Fruit fly (Drosophila melanogaster) whole organism, wandering third instar larva: ENCODE data around the gene CG3726.

Source experiments
- Abd-B ChIP-seq: fragments of >200 bp; optimal IDR thresholded peaks from 2 replicates; lab custom pipeline; 2017; ENCODE audit warnings: missing biosample characterization, missing genetic modification characterization
- CG32264 ChIP-seq: fragments of 200-800 bp; sonication (Bioruptor generic); optimal IDR thresholded peaks from 2 replicates; lab custom pipeline; 2016; ENCODE audit warnings: missing biosample characterization, missing genetic modification characterization
- CrebA ChIP-seq: fragments of 200-800 bp; sonication (Bioruptor generic); optimal IDR thresholded peaks from 2 replicates; lab custom pipeline; 2016; ENCODE audit warnings: missing biosample characterization, mild to moderate bottlenecking, missing genetic modification characterization, borderline replicate concordance
- Dfd ChIP-seq: fragments of >200 bp; optimal IDR thresholded peaks from 2 replicates; lab custom pipeline; 2017; ENCODE audit warnings: missing biosample characterization, missing genetic modification characterization
- GATAd ChIP-seq: sonication (Bioruptor generic); optimal IDR thresholded peaks from 2 replicates; lab custom pipeline; 2016; ENCODE audit warnings: missing biosample characterization, missing genetic modification characterization
- HLH106 ChIP-seq: fragments of 200-800 bp; optimal IDR thresholded peaks from 3 replicates; lab custom pipeline; 2019; ENCODE audit warnings: missing biosample characterization, mild to moderate bottlenecking, missing genetic modification characterization, moderate library complexity
- Hnf4 ChIP-seq: fragments of 200-800 bp; sonication (Bioruptor generic); optimal IDR thresholded peaks from 2 replicates; lab custom pipeline; 2016; ENCODE audit warnings: missing biosample characterization, mild to moderate bottlenecking, missing genetic modification characterization
- Hr78 ChIP-seq: fragments of >200 bp; optimal IDR thresholded peaks from 2 replicates; lab custom pipeline; 2017; ENCODE audit warnings: missing biosample characterization, missing genetic modification characterization
- Hr83 ChIP-seq: fragments of 200-300 bp; sonication (Bioruptor generic); optimal IDR thresholded peaks from 2 replicates; lab custom pipeline; 2016; ENCODE audit warnings: missing biosample characterization, mild to moderate bottlenecking, missing genetic modification characterization, moderate library complexity; ENCODE audit not compliant: poor library complexity, severe bottlenecking
- Jra ChIP-seq: sonication (Bioruptor generic); optimal IDR thresholded peaks from 2 replicates; lab custom pipeline; 2016; ENCODE audit warnings: missing biosample characterization, missing genetic modification characterization
- Mio ChIP-seq: sonication (Bioruptor generic); optimal IDR thresholded peaks from 2 replicates; lab custom pipeline; 2016; ENCODE audit warnings: missing biosample characterization, missing genetic modification characterization
- Myc ChIP-seq: fragments of >200 bp; optimal IDR thresholded peaks from 2 replicates; lab custom pipeline; 2017
- N ChIP-seq: fragments of >200 bp; optimal IDR thresholded peaks from 2 replicates; lab custom pipeline; 2018; ENCODE audit warnings: missing biosample characterization, missing external identifiers, missing genetic modification characterization
- OdsH ChIP-seq: fragments of 200-800 bp; sonication (Bioruptor generic); optimal IDR thresholded peaks from 2 replicates; lab custom pipeline; 2016; ENCODE audit warnings: missing biosample characterization, mild to moderate bottlenecking, missing genetic modification characterization
- Sp1 ChIP-seq: fragments of 200-800 bp; sonication (Bioruptor generic); optimal IDR thresholded peaks from 3 replicates; lab custom pipeline; 2019; ENCODE audit warnings: missing biosample characterization, mild to moderate bottlenecking, missing genetic modification characterization, moderate library complexity
- Vsx2 ChIP-seq: fragments of 200-300, 225-300 bp; sonication (Bioruptor generic); optimal IDR thresholded peaks from 2 replicates; lab custom pipeline; 2018; ENCODE audit warnings: missing biosample characterization, missing genetic modification characterization; ENCODE audit not compliant: partially characterized antibody
- br ChIP-seq: fragments of 200-800 bp; sonication (Bioruptor generic); optimal IDR thresholded peaks from 2 replicates; lab custom pipeline; 2016; ENCODE audit warnings: missing biosample characterization, missing genetic modification characterization
- brk ChIP-seq: fragments of 200-800 bp; sonication (Bioruptor generic); optimal IDR thresholded peaks from 2 replicates; lab custom pipeline; 2016; ENCODE audit warnings: missing biosample characterization, mild to moderate bottlenecking, missing genetic modification characterization
- dl ChIP-seq, 2 experiments: fragments of 175-275, 200-275 bp in 1 of 2; fragments of 200-275 bp in 1 of 2; sonication (Bioruptor generic); optimal IDR thresholded peaks; lab custom pipeline; 2018; ENCODE audit warnings: mild to moderate bottlenecking in 2 of 2, missing biosample characterization in 2 of 2, missing genetic modification characterization in 2 of 2, moderate library complexity in 2 of 2; ENCODE audit not compliant: partially characterized antibody in 2 of 2, insufficient read depth in 1 of 2
- dsf ChIP-seq: sonication (Bioruptor generic); optimal IDR thresholded peaks from 2 replicates; lab custom pipeline; 2016; ENCODE audit warnings: missing biosample characterization, missing genetic modification characterization, borderline replicate concordance
- h ChIP-seq: fragments of 200-800 bp; sonication (Bioruptor generic); optimal IDR thresholded peaks from 3 replicates; lab custom pipeline; 2016; ENCODE audit warnings: missing biosample characterization, mild to moderate bottlenecking, missing genetic modification characterization
- jim ChIP-seq: fragments of 175-275, 200-325 bp; sonication (Bioruptor generic); optimal IDR thresholded peaks from 2 replicates; lab custom pipeline; 2016; ENCODE audit warnings: missing biosample characterization, mild to moderate bottlenecking, missing genetic modification characterization
- lola ChIP-seq: fragments of >200 bp; optimal IDR thresholded peaks from 2 replicates; lab custom pipeline; 2017; ENCODE audit warnings: missing biosample characterization, missing genetic modification characterization
- pan ChIP-seq: fragments of >200 bp; optimal IDR thresholded peaks from 2 replicates; lab custom pipeline; 2017
- psq ChIP-seq: fragments of 200-800 bp; sonication (Bioruptor generic); optimal IDR thresholded peaks from 3 replicates; lab custom pipeline; 2017; ENCODE audit warnings: missing biosample characterization, mild to moderate bottlenecking, missing genetic modification characterization, moderate library complexity
- sage ChIP-seq: fragments of 200-800 bp; sonication (Bioruptor generic); optimal IDR thresholded peaks from 2 replicates; lab custom pipeline; 2016; ENCODE audit warnings: missing biosample characterization, mild to moderate bottlenecking, missing genetic modification characterization
- sv ChIP-seq: fragments of 200-800 bp; sonication (Bioruptor generic); optimal IDR thresholded peaks from 3 replicates; lab custom pipeline; 2016; ENCODE audit warnings: missing biosample characterization, missing genetic modification characterization
- usp ChIP-seq: fragments of >200 bp; optimal IDR thresholded peaks from 2 replicates; lab custom pipeline; 2017; ENCODE audit warnings: missing biosample characterization, missing genetic modification characterization
- woc ChIP-seq: sonication (Bioruptor generic); optimal IDR thresholded peaks from 2 replicates; lab custom pipeline; 2016; ENCODE audit warnings: missing biosample characterization, mild to moderate bottlenecking, missing genetic modification characterization

Gene CG3726

dm6 chrX:5883394-5883793 is 33.5 kb upstream of the CG3726 start (continued):
- no peak for TF ChIP-seq jim (GFP tag; lab: Kevin White, UChicago)
- TF ChIP-seq, all 38 proteins: peak for 10

DNA sequence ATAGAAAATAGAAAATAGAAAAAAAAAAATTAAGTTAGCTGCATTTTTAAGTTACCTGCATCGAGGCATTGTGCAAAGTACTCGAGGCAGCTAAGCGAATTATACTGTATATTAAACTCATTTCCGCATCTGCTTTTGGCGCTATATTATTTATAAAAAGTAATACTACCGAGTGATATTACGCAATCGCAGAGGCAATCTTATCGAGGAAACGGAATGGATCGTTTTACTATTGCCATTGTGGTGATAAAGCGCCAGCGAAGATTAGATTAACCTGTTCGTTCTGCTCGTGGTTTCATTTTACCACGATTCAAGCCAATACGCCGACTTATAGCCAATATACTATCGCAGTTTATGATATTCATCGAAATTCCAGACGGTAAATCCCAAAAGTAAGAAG is 32.6 kb upstream of the CG3726 start:
- no peak for TF ChIP-seq Dfd (GFP tag; lab: Kevin White, UChicago)
- TF ChIP-seq CrebA (GFP tag; lab: Kevin White, UChicago) = no peak
- no peak for TF ChIP-seq sage
- TF ChIP-seq woc = no peak
- no peak for TF ChIP-seq dl (GFP tag; optimal IDR thresholded peaks at IDR 0.05; lab: Kevin White, UChicago; ENCODE audit: insufficient read depth in 1 of 2, partially characterized antibody in 2 of 2)
- TF ChIP-seq, all 38 proteins: peak for 0

dm6 chrX:5884887-5885286 is 32.0 kb upstream of the CG3726 start:
- TF ChIP-seq Vsx2 (GFP tag; lab: Kevin White, UChicago) = no peak
- TF ChIP-seq dl (GFP tag; optimal IDR thresholded peaks at IDR 0.05; lab: Kevin White, UChicago; ENCODE audit: insufficient read depth in 1 of 2, partially characterized antibody in 2 of 2) = no peak

dm6 chrX:5885521-5885920 is 31.4 kb upstream of the CG3726 start:
- no peak for TF ChIP-seq dsf (GFP tag; lab: Kevin White, UChicago)
- no peak for TF ChIP-seq CG32264 (GFP tag; lab: Kevin White, UChicago)
- TF ChIP-seq usp (GFP tag; lab: Kevin White, UChicago) = no peak
- no peak for TF ChIP-seq Jra (GFP tag; lab: Kevin White, UChicago)
- no peak for TF ChIP-seq sage
- TF ChIP-seq Hr83 (GFP tag; lab: Kevin White, UChicago) = no peak
- no peak for TF ChIP-seq GATAd (GFP tag; lab: Kevin White, UChicago)
- no peak for TF ChIP-seq h (GFP tag; lab: Kevin White, UChicago)
- TF ChIP-seq Myc (lab: Kevin White, UChicago) = no peak
- TF ChIP-seq sv (GFP tag; lab: Kevin White, UChicago) = no peak
- TF ChIP-seq Hnf4 (GFP tag; lab: Kevin White, UChicago) = no peak
- TF ChIP-seq pan (lab: Kevin White, UChicago) = no peak
- TF ChIP-seq N (GFP tag; lab: Kevin White, UChicago) = no peak
- no peak for TF ChIP-seq Vsx2 (GFP tag; lab: Kevin White, UChicago)
- no peak for TF ChIP-seq OdsH (GFP tag; lab: Kevin White, UChicago)
- no peak for TF ChIP-seq Mio (GFP tag; lab: Kevin White, UChicago)
- no peak for TF ChIP-seq brk (GFP tag; lab: Kevin White, UChicago)
- TF ChIP-seq Hr78 (GFP tag; lab: Kevin White, UChicago) = no peak
- TF ChIP-seq psq (GFP tag; lab: Kevin White, UChicago) = no peak
- TF ChIP-seq HLH106 (tag; lab: Kevin White, UChicago) = no peak

- TF ChIP-seq lola (GFP tag; lab: Kevin White, UChicago) (no peak), h (GFP tag; lab: Kevin White, UChicago) (no peak), jim (GFP tag; lab: Kevin White, UChicago) (no peak), GATAd (GFP tag; lab: Kevin White, UChicago) (no peak), CG32264 (GFP tag; lab: Kevin White, UChicago) (no peak), Sp1 (GFP tag; lab: Kevin White, UChicago) (no peak), Hr78 (GFP tag; lab: Kevin White, UChicago) (no peak), Abd-B (GFP tag; lab: Kevin White, UChicago) (no peak), OdsH (GFP tag; lab: Kevin White, UChicago) (no peak), CrebA (GFP tag; lab: Kevin White, UChicago) (no peak), br (no peak)
Observed at dm6 chrX:5885973-5886372, 30.9 kb upstream of the CG3726 start.
